Fruit fly (Drosophila melanogaster): ENCODE data around the gene CG14302.

DNA sequence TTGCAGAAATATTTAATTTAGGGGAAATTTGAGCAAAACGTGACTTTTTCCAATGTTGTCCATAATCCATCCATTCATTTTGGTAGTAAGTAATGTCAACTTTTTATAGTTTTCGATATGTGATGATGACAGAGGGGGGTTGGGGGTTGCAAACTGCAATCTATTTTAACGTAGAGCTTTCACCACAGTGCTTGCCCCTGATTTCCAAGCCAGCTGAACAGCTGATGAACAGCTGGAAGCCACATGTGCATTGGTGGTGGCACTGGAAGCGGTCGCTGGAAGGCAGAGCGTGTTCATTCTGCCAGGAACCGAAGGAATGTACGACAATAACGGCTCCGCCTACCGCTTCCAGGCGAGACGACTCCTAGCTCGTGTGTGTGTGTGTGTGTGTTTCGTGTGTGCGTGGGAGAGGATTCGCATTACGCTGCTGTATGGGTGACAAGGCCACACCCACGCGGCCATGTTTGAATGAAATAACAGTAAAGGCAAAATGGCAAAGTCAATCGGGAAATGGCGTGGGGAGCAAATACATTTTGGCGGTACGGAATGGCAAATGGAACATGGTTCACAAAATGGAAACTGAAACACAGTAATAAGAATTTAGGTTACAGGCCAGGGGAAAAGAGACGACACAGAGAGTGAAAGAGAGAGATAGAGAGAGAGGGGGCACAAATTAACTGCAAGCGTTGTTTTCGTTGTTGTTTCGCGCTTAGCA, 33.5 kb upstream of the CG14302 start:
- no peak for TF ChIP-seq OdsH (GFP tag; optimal IDR thresholded peaks at IDR 0.05)
- TF ChIP-seq CG11762 (GFP tag; optimal IDR thresholded peaks at IDR 0.05; ENCODE audit: insufficient read depth), result no peak
- no peak for TF ChIP-seq CG10669 (GFP tag; optimal IDR thresholded peaks at IDR 0.05)
- TF ChIP-seq lz (GFP tag; optimal IDR thresholded peaks at IDR 0.05), result no peak
- no peak for TF ChIP-seq CG6163 (GFP tag; IDR thresholded peaks at IDR 0.05)
- TF ChIP-seq CG11902 (GFP tag; optimal IDR thresholded peaks at IDR 0.05), result no peak

Data from whole organism, prepupa.